Worm (Caenorhabditis elegans): Measurements from ENCODE around the gene ZK355.3.

ZK355.3 gene

ce11 chrII:2940747-2941146, 13.3 kb upstream of the ZK355.3 start, which contains the start of gene irld-66:
TSS of gene irld-66 (minus strand) at chrII:2940847.
- TF ChIP-seq nhr-48 (tag; optimal IDR thresholded peaks at IDR 0.05) (no peak), madf-9 (GFP tag; conservative IDR thresholded peaks at IDR 0.05) (no peak), ceh-20 (GFP tag; IDR thresholded peaks at IDR 0.05) (no peak), hlh-30 (tag; optimal IDR thresholded peaks at IDR 0.05; ENCODE audit: insufficient read depth) (no peak), spr-3 (GFP tag; optimal IDR thresholded peaks at IDR 0.05) (no peak), ama-1 (optimal IDR thresholded peaks at IDR 0.05) (no peak), mdt-29 (GFP tag; IDR thresholded peaks at IDR 0.05) (no peak), ceh-44 (GFP tag; IDR thresholded peaks at IDR 0.05) (no peak), lin-1 (GFP tag; IDR thresholded peaks at IDR 0.05) (no peak), ceh-62 (tag; optimal IDR thresholded peaks at IDR 0.05) (no peak), F26F4.8 (GFP tag; conservative IDR thresholded peaks at IDR 0.05) (no peak), spr-1 (tag; optimal IDR thresholded peaks at IDR 0.05) (no peak), F37D6.2 (tag; optimal IDR thresholded peaks at IDR 0.05) (no peak), fkh-10 (GFP tag; optimal IDR thresholded peaks at IDR 0.05) (no peak), egl-27 (tag; optimal IDR thresholded peaks at IDR 0.05) (no peak), unc-130 (GFP tag; optimal IDR thresholded peaks at IDR 0.05) (no peak), D1046.2 (GFP tag; IDR thresholded peaks at IDR 0.05) (no peak), nhr-25 (tag; optimal IDR thresholded peaks at IDR 0.05; ENCODE audit: borderline replicate concordance, insufficient read depth) (no peak)

ce11 chrII:2939681-2940080, 12.2 kb upstream of the ZK355.3 start:
- TF ChIP-seq F10B5.3 (tag; optimal IDR thresholded peaks at IDR 0.05): no peak
- TF ChIP-seq aha-1 (tag): peak; percentile 34

- TF ChIP-seq dpl-1 (GFP tag; optimal IDR thresholded peaks at IDR 0.05): no peak
- TF ChIP-seq lin-1 (GFP tag; IDR thresholded peaks at IDR 0.05): no peak
- TF ChIP-seq ceh-44 (GFP tag; IDR thresholded peaks at IDR 0.05): no peak
Measured at ce11 chrII:2937852-2938251, 10.4 kb upstream of the ZK355.3 start, which contains the start of gene irld-65. TSS of gene irld-65 (minus strand) at chrII:2937952.

- TF ChIP-seq lir-3 (tag; optimal IDR thresholded peaks at IDR 0.05): no peak
- TF ChIP-seq gei-8 (GFP tag; optimal IDR thresholded peaks at IDR 0.05): no peak
- no peak for TF ChIP-seq nhr-102 (tag; optimal IDR thresholded peaks at IDR 0.05)
- TF ChIP-seq R02D3.7 (tag; optimal IDR thresholded peaks at IDR 0.05): no peak
- TF ChIP-seq hlh-11 (tag; optimal IDR thresholded peaks at IDR 0.05): no peak
- no peak for TF ChIP-seq nhr-41 (GFP tag; IDR thresholded peaks at IDR 0.05)
- no peak for TF ChIP-seq Y48G9A.11 (GFP tag; IDR thresholded peaks at IDR 0.05)
- no peak for TF ChIP-seq ceh-62 (tag; optimal IDR thresholded peaks at IDR 0.05)
- no peak for TF ChIP-seq php-3 (GFP tag; IDR thresholded peaks at IDR 0.05)
- TF ChIP-seq dve-1 (tag; optimal IDR thresholded peaks at IDR 0.05; ENCODE audit: insufficient read depth): no peak
- TF ChIP-seq hif-1 (tag; optimal IDR thresholded peaks at IDR 0.05): no peak
Measured at ce11 chrII:2934354-2934753, 6.9 kb upstream of the ZK355.3 start, which contains the start of gene irld-67. TSS of gene irld-67 (minus strand) at chrII:2934454.

ce11 chrII:2931564-2931963, 4.1 kb upstream of the ZK355.3 start:
- TF ChIP-seq nhr-25 (tag; optimal IDR thresholded peaks at IDR 0.05; ENCODE audit: borderline replicate concordance, insufficient read depth) (no peak), set-16 (GFP tag; IDR thresholded peaks at IDR 0.05) (0 out of 2 replicates have a peak, but pooled peaks have one; percentile 21)

ce11 chrII:2930499-2930898, 3.1 kb upstream of the ZK355.3 start, which contains the start of the genes irld-64 and irld-63:
TSS of gene irld-64 (minus strand) at chrII:2930599.
TSS of gene irld-63 (plus strand) at chrII:2930728.
- TF ChIP-seq F26F4.8 (GFP tag; conservative IDR thresholded peaks at IDR 0.05): no peak
- no peak for TF ChIP-seq duxl-1 (tag; optimal IDR thresholded peaks at IDR 0.05; ENCODE audit: poor library complexity)
- no peak for TF ChIP-seq unc-130 (GFP tag; optimal IDR thresholded peaks at IDR 0.05)
- no peak for TF ChIP-seq nhr-6 (tag; optimal IDR thresholded peaks at IDR 0.05)
- no peak for TF ChIP-seq mxl-3 (GFP tag; optimal IDR thresholded peaks at IDR 0.05)
- no peak for TF ChIP-seq pha-4 (GFP tag; IDR thresholded peaks at IDR 0.05)
- no peak for TF ChIP-seq pha-4 (tag; optimal IDR thresholded peaks at IDR 0.05)
- TF ChIP-seq ceh-62 (tag; optimal IDR thresholded peaks at IDR 0.05): no peak
- TF ChIP-seq ceh-44 (GFP tag; IDR thresholded peaks at IDR 0.05): no peak
